Fruit fly (Drosophila melanogaster) whole organism, embryonic: Measurements from ENCODE around the gene Der-2.

Experiments used
- Aef1 ChIP-seq: fragments of 200-800 bp; sonication (Bioruptor generic); IDR thresholded peaks from 3 replicates; pipeline ENCODE4 v1.3.6; 2022; ENCODE audit warnings: missing biosample characterization, missing genetic modification characterization
- Atf-2 ChIP-seq: fragments of 200-800 bp; sonication (Bioruptor generic); optimal IDR thresholded peaks from 2 replicates; lab custom pipeline; 2016; ENCODE audit warnings: missing biosample characterization, missing genetic modification characterization
- CG10462 ChIP-seq: fragments of 200-800 bp; sonication (Bioruptor generic); optimal IDR thresholded peaks from 2 replicates; lab custom pipeline; 2016; ENCODE audit warnings: missing biosample characterization, missing genetic modification characterization
- CG10979 ChIP-seq: fragments of 200-800 bp; sonication (Bioruptor generic); optimal IDR thresholded peaks from 2 replicates; lab custom pipeline; 2018; ENCODE audit warnings: missing biosample characterization, mild to moderate bottlenecking, missing genetic modification characterization, moderate library complexity
- CG12299 ChIP-seq: fragments of 200-800 bp; sonication (Bioruptor generic); optimal IDR thresholded peaks from 2 replicates; lab custom pipeline; 2018; ENCODE audit warnings: missing biosample characterization, mild to moderate bottlenecking, missing genetic modification characterization
- CG12942 ChIP-seq: fragments of 200-800 bp; sonication (Bioruptor generic); optimal IDR thresholded peaks from 3 replicates; lab custom pipeline; 2016; ENCODE audit warnings: missing biosample characterization, missing genetic modification characterization
- CG13287 ChIP-seq: fragments of 200-800 bp; sonication (Bioruptor generic); IDR thresholded peaks from 2 replicates; pipeline ENCODE4 v1.3.6; 2022; ENCODE audit warnings: missing biosample characterization, missing genetic modification characterization; ENCODE audit not compliant: partially characterized antibody
- CG13775 ChIP-seq: fragments of 200-800 bp; sonication (Bioruptor generic); optimal IDR thresholded peaks from 3 replicates; lab custom pipeline; 2017; ENCODE audit warnings: missing biosample characterization, mild to moderate bottlenecking, missing genetic modification characterization
- CG14710 ChIP-seq: fragments of 200-800 bp; sonication (Bioruptor generic); optimal IDR thresholded peaks from 3 replicates; lab custom pipeline; 2019; ENCODE audit warnings: missing biosample characterization, mild to moderate bottlenecking, missing genetic modification characterization, moderate library complexity
- CG14860 ChIP-seq: fragments of 200-800 bp; sonication (Bioruptor generic); IDR thresholded peaks from 3 replicates; pipeline ENCODE4 v1.3.6; 2022; ENCODE audit warnings: missing biosample characterization, missing genetic modification characterization; ENCODE audit not compliant: partially characterized antibody
- CG16863 ChIP-seq: fragments of 200-800 bp; sonication (Bioruptor generic); optimal IDR thresholded peaks from 3 replicates; lab custom pipeline; 2016; ENCODE audit warnings: missing biosample characterization, missing genetic modification characterization
- CG17328 ChIP-seq: fragments of 200-800 bp; sonication (Bioruptor generic); IDR thresholded peaks from 2 replicates; pipeline ENCODE4 v1.3.6; 2022; ENCODE audit warnings: missing biosample characterization, missing genetic modification characterization
- CG32767 ChIP-seq: fragments of 200-800 bp; sonication (Bioruptor generic); IDR thresholded peaks from 2 replicates; pipeline ENCODE4 v1.3.6; 2022; ENCODE audit warnings: missing biosample characterization, missing genetic modification characterization
- CG3847 ChIP-seq: fragments of 200-800 bp; sonication (Bioruptor generic); IDR thresholded peaks from 2 replicates; pipeline ENCODE4 v1.3.6; 2022; ENCODE audit warnings: missing biosample characterization, missing genetic modification characterization
- CG4707 ChIP-seq: fragments of 200-800 bp; sonication (Bioruptor generic); optimal IDR thresholded peaks from 2 replicates; lab custom pipeline; 2018; ENCODE audit warnings: missing biosample characterization, mild to moderate bottlenecking, missing genetic modification characterization, moderate library complexity
- CG4730 ChIP-seq: fragments of 200-800 bp; sonication (Bioruptor generic); IDR thresholded peaks from 2 replicates; pipeline ENCODE4 v1.3.6; 2022; ENCODE audit warnings: missing biosample characterization, missing genetic modification characterization
- CG5953 ChIP-seq: fragments of 200-800 bp; sonication (Bioruptor generic); IDR thresholded peaks from 2 replicates; pipeline ENCODE4 v1.3.6; 2022; ENCODE audit warnings: missing biosample characterization, missing genetic modification characterization
- CG7372 ChIP-seq: fragments of 200-800 bp; sonication (Bioruptor generic); IDR thresholded peaks from 2 replicates; pipeline ENCODE4 v1.3.6; 2022; ENCODE audit warnings: missing biosample characterization, missing genetic modification characterization
- Dp ChIP-seq: fragments of 200-800 bp; sonication (Bioruptor generic); optimal IDR thresholded peaks from 2 replicates; lab custom pipeline; 2018; ENCODE audit warnings: missing biosample characterization, mild to moderate bottlenecking, missing genetic modification characterization, moderate library complexity
- Eip74EF ChIP-seq, 2 experiments: fragments of 200-800 bp in 1 of 2; fragments of >200 bp in 1 of 2; sonication (Bioruptor generic) in 1 of 2; optimal IDR thresholded peaks; 2 replicates each; lab custom pipeline; 2017 to 2019; ENCODE audit warnings: missing biosample characterization in 2 of 2, missing genetic modification characterization in 2 of 2, mild to moderate bottlenecking in 1 of 2, moderate library complexity in 1 of 2
- Elba2 ChIP-seq: fragments of 200-800 bp; sonication (Bioruptor generic); optimal IDR thresholded peaks from 3 replicates; lab custom pipeline; 2016; ENCODE audit warnings: missing biosample characterization, missing genetic modification characterization
- HLHmδ ChIP-seq: fragments of 200-800 bp; sonication (Bioruptor generic); optimal IDR thresholded peaks from 2 replicates; lab custom pipeline; 2018; ENCODE audit warnings: missing biosample characterization, mild to moderate bottlenecking, missing genetic modification characterization, moderate library complexity
- Hmr ChIP-seq: fragments of 200-800 bp; sonication (Bioruptor generic); optimal IDR thresholded peaks from 3 replicates; lab custom pipeline; 2017; ENCODE audit warnings: mild to moderate bottlenecking, missing biosample characterization, missing genetic modification reagents, missing genetic modification characterization
- Meics ChIP-seq: fragments of 200-800 bp; sonication (Bioruptor generic); optimal IDR thresholded peaks from 2 replicates; lab custom pipeline; 2017; ENCODE audit warnings: missing biosample characterization, mild to moderate bottlenecking, missing genetic modification characterization
- Mrtf ChIP-seq: fragments of 200-800 bp; sonication (Bioruptor generic); IDR thresholded peaks from 3 replicates; pipeline ENCODE4 v1.3.6; 2022; ENCODE audit warnings: missing biosample characterization, missing genetic modification characterization
- Pdp1 ChIP-seq, 2 experiments: fragments of 200-800 bp; sonication (Bioruptor generic); optimal IDR thresholded peaks; 3 replicates each; lab custom pipeline; 2016; ENCODE audit warnings: missing biosample characterization in 2 of 2, missing genetic modification characterization in 2 of 2, mild to moderate bottlenecking in 1 of 2, moderate library complexity in 1 of 2
- Rx ChIP-seq: fragments of 200-800 bp; sonication (Bioruptor generic); IDR thresholded peaks from 2 replicates; pipeline ENCODE4 v1.3.6; 2022; ENCODE audit warnings: missing biosample characterization, missing genetic modification characterization
- Scr ChIP-seq: fragments of 200-800 bp; sonication (Bioruptor generic); IDR thresholded peaks from 2 replicates; pipeline ENCODE4 v1.3.6; 2022; ENCODE audit warnings: missing biosample characterization, missing genetic modification characterization; ENCODE audit not compliant: partially characterized antibody
- Spps ChIP-seq: fragments of 200-800 bp; sonication (Bioruptor generic); optimal IDR thresholded peaks from 2 replicates; lab custom pipeline; 2018; ENCODE audit warnings: missing biosample characterization, mild to moderate bottlenecking, missing genetic modification characterization
- TFAM ChIP-seq: fragments of 200-800 bp; sonication (Bioruptor generic); optimal IDR thresholded peaks from 2 replicates; lab custom pipeline; 2017; ENCODE audit warnings: missing biosample characterization, missing genetic modification characterization, inconsistent platforms
- bab2 ChIP-seq: fragments of 200-800 bp; sonication (Bioruptor generic); optimal IDR thresholded peaks from 2 replicates; lab custom pipeline; 2016; ENCODE audit warnings: missing biosample characterization, missing genetic modification characterization
- crp ChIP-seq, 2 experiments: fragments of 200-800 bp; sonication (Bioruptor generic); optimal IDR thresholded peaks; 2 replicates in 1 of 2; 3 replicates in 1 of 2; lab custom pipeline; 2017; ENCODE audit warnings: missing biosample characterization in 2 of 2, missing genetic modification characterization in 2 of 2, mild to moderate bottlenecking in 1 of 2, moderate library complexity in 1 of 2
- dpn ChIP-seq, 2 experiments: fragments of 200-800 bp; sonication (Bioruptor generic); optimal IDR thresholded peaks; 3 replicates each; lab custom pipeline; 2016; ENCODE audit warnings: missing biosample characterization in 2 of 2, missing genetic modification characterization in 2 of 2
- dysf ChIP-seq: fragments of 200-800 bp; sonication (Bioruptor generic); IDR thresholded peaks from 3 replicates; pipeline ENCODE4 v1.3.6; 2022; ENCODE audit warnings: missing biosample characterization, missing genetic modification characterization
- ewg ChIP-seq: fragments of 200-800 bp; sonication (Bioruptor generic); optimal IDR thresholded peaks from 3 replicates; lab custom pipeline; 2017; ENCODE audit warnings: mild to moderate bottlenecking, missing biosample characterization, missing genetic modification reagents, missing genetic modification characterization
- gem ChIP-seq: fragments of 200-800 bp; sonication (Bioruptor generic); optimal IDR thresholded peaks from 2 replicates; lab custom pipeline; 2019; ENCODE audit warnings: missing biosample characterization, mild to moderate bottlenecking, missing genetic modification characterization, moderate library complexity
- hbn ChIP-seq: fragments of 200-800 bp; sonication (Bioruptor generic); IDR thresholded peaks from 2 replicates; pipeline ENCODE4 v1.3.6; 2022; ENCODE audit warnings: missing biosample characterization, missing genetic modification characterization; ENCODE audit not compliant: partially characterized antibody
- ken ChIP-seq: fragments of 200-800 bp; sonication (Bioruptor generic); IDR thresholded peaks from 3 replicates; pipeline ENCODE4 v1.3.6; 2022; ENCODE audit warnings: missing biosample characterization, missing genetic modification characterization
- mam ChIP-seq: fragments of 200-800 bp; sonication (Bioruptor generic); optimal IDR thresholded peaks from 3 replicates; lab custom pipeline; 2016; ENCODE audit warnings: missing biosample characterization, missing genetic modification characterization
- pnt ChIP-seq: fragments of 200-800 bp; sonication (Bioruptor generic); optimal IDR thresholded peaks from 3 replicates; lab custom pipeline; 2016; ENCODE audit warnings: missing biosample characterization, missing genetic modification characterization
- pum ChIP-seq: fragments of 200-800 bp; sonication (Bioruptor generic); optimal IDR thresholded peaks from 2 replicates; lab custom pipeline; 2016; ENCODE audit warnings: missing biosample characterization, missing genetic modification characterization
- row ChIP-seq: fragments of 200-800 bp; sonication (Bioruptor generic); IDR thresholded peaks from 3 replicates; pipeline ENCODE4 v1.3.6; 2022; ENCODE audit warnings: missing biosample characterization, missing genetic modification characterization
- seq ChIP-seq: fragments of 200-800 bp; sonication (Bioruptor generic); IDR thresholded peaks from 2 replicates; pipeline ENCODE4 v1.3.6; 2022; ENCODE audit warnings: missing biosample characterization, missing genetic modification characterization
- shn ChIP-seq: fragments of 200-800 bp; sonication (Bioruptor generic); optimal IDR thresholded peaks from 3 replicates; lab custom pipeline; 2016; ENCODE audit warnings: missing biosample characterization, missing genetic modification characterization
- sr ChIP-seq: fragments of 200-800 bp; sonication (Bioruptor generic); IDR thresholded peaks from 3 replicates; pipeline ENCODE4 v1.3.6; 2022; ENCODE audit warnings: missing biosample characterization, missing genetic modification characterization
- tna ChIP-seq: fragments of 200-800 bp; sonication (Bioruptor generic); IDR thresholded peaks from 2 replicates; pipeline ENCODE4 v1.3.6; 2022; ENCODE audit warnings: missing biosample characterization, missing genetic modification characterization; ENCODE audit not compliant: partially characterized antibody
- ttk ChIP-seq: fragments of 200-800 bp; sonication (Bioruptor generic); IDR thresholded peaks from 2 replicates; pipeline ENCODE4 v2.1.2; 2022; ENCODE audit warnings: missing biosample characterization, missing genetic modification characterization
- tup ChIP-seq: fragments of 200-800 bp; sonication (Bioruptor generic); optimal IDR thresholded peaks from 2 replicates; lab custom pipeline; 2016; ENCODE audit warnings: missing biosample characterization, mild to moderate bottlenecking, missing genetic modification characterization, moderate library complexity

Gene Der-2

DNA sequence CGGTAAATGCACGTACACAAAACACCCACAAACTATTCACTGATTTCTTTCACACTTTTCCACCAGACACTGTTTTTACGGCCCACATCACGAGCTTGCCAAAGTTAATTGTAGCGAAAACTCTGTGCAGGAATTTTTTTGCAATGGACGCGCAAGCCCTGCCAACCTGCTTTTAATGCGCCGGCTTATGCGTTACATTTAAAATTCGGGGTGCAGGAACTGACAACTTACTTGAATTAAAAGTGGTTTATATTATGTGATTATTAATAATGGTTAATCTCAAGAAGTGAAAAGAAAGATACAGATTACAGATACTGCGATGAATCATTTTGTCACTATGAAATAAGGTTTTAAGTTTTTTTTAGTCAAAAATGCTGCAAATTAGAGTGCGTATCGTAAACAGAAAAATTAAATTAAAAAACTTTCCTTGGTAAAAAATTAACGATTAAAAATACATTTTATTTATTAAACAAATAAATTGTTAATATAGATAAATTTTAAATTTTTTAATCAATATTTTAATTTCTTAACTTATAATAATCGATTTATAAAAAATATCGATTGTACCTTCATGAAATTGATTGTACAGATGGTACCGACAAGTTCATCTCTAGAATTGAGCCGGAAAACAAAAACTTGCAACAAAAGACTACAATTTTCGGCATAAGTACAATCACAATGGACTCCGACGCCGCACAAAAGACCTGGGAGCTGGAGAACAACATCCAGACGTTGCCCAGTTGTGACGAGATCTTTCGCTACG, 14.3 kb downstream of the Der-2 start, which contains the start of the genes CG42232 and CSN5 (continued):
- TF ChIP-seq crp (GFP tag; optimal IDR thresholded peaks at IDR 0.05; lab: Kevin White, UChicago) = peak in 1 of 2 experiments; percentile 20
- no peak for TF ChIP-seq CG7372 (GFP tag; lab: Robert Waterston, UW)
- peak; percentile 9 for TF ChIP-seq CG12299 (tag; lab: Kevin White, UChicago)
- peak; percentile 44; the same call in 1 of the 2 replicates for TF ChIP-seq CG17328 (GFP tag; lab: Robert Waterston, UW)
- TF ChIP-seq dysf (GFP tag; lab: Robert Waterston, UW) = 0 out of 3 replicates have a peak, but pooled peaks have one; percentile 19
- no peak for TF ChIP-seq Mrtf (GFP tag; lab: Robert Waterston, UW)
- peak; percentile 45; the same call in 1 of the 2 replicates for TF ChIP-seq ttk (GFP tag; lab: Robert Waterston, UW)
- TF ChIP-seq Rx (GFP tag; lab: Robert Waterston, UW) = peak; percentile 30; the same call in 1 of the 2 replicates
- peak; percentile 36; the same call in 1 of the 2 replicates for TF ChIP-seq hbn (GFP tag; lab: Robert Waterston, UW)
- peak; percentile 15 for TF ChIP-seq Meics
- TF ChIP-seq Spps (tag; lab: Kevin White, UChicago) = no peak
- TF ChIP-seq pnt (GFP tag; lab: Kevin White, UChicago) = peak; percentile 65
- peak; percentile 12 for TF ChIP-seq shn (GFP tag; lab: Kevin White, UChicago)
- TF ChIP-seq ewg (GFP tag; lab: Kevin White, UChicago) = peak; percentile 15
- peak; percentile 69 for TF ChIP-seq bab2 (GFP tag; lab: Kevin White, UChicago)
- no peak for TF ChIP-seq Eip74EF (GFP tag; optimal IDR thresholded peaks at IDR 0.05; lab: Kevin White, UChicago)
- peak; percentile 39 for TF ChIP-seq CG16863 (GFP tag; lab: Kevin White, UChicago)
- 0 out of 2 replicates have a peak, but pooled peaks have one; percentile 16 for TF ChIP-seq CG5953 (GFP tag; lab: Robert Waterston, UW)
- peak; percentile 22 for TF ChIP-seq Atf-2 (GFP tag; lab: Kevin White, UChicago)
- peak in 1 of 2 experiments; percentile 36 for TF ChIP-seq Pdp1 (GFP tag; optimal IDR thresholded peaks at IDR 0.05; lab: Kevin White, UChicago)
- peak; percentile 78 for TF ChIP-seq row
- TF ChIP-seq CG14860 (GFP tag; lab: Robert Waterston, UW) = peak; percentile 30; the same call in 1 of the 3 replicates
- TF ChIP-seq Hmr (GFP tag; lab: Kevin White, UChicago) = peak; percentile 51
- TF ChIP-seq CG4730 = 0 out of 2 replicates have a peak, but pooled peaks have one; percentile 21
- TF ChIP-seq tna (GFP tag; lab: Robert Waterston, UW) = no peak
- TF ChIP-seq CG32767 (GFP tag; lab: Robert Waterston, UW) = peak; percentile 36; the same call in 1 of the 2 replicates
- no peak for TF ChIP-seq ken
- no peak for TF ChIP-seq seq
- peak in 1 of 2 experiments; percentile 69 for TF ChIP-seq dpn (GFP tag; optimal IDR thresholded peaks at IDR 0.05; lab: Kevin White, UChicago)
- no peak for TF ChIP-seq sr
- TF ChIP-seq CG10462 (GFP tag; lab: Kevin White, UChicago) = peak; percentile 45
- TF ChIP-seq tup = peak; percentile 9
- no peak for TF ChIP-seq HLHmδ (GFP tag; lab: Kevin White, UChicago)
- TF ChIP-seq Dp = peak; percentile 46
- TF ChIP-seq gem = peak; percentile 81
- TF ChIP-seq CG14710 (tag; lab: Kevin White, UChicago) = peak; percentile 87
- TF ChIP-seq Elba2 (GFP tag; lab: Kevin White, UChicago) = no peak
- TF ChIP-seq CG13287 = peak; percentile 61
- TF ChIP-seq mam = peak; percentile 69
- peak; percentile 69 for TF ChIP-seq CG3847 (GFP tag; lab: Robert Waterston, UW)
- TF ChIP-seq Aef1 = peak; percentile 11; the same call in 1 of the 3 replicates
- peak; percentile 52 for TF ChIP-seq pum (GFP tag; lab: Kevin White, UChicago)
- TF ChIP-seq CG12942 = peak; percentile 21
- peak; percentile 64 for TF ChIP-seq Scr
- peak; percentile 68 for TF ChIP-seq CG10979 (tag; lab: Kevin White, UChicago)
- no peak for TF ChIP-seq CG4707 (GFP tag; lab: Kevin White, UChicago)
- peak; percentile 80 for TF ChIP-seq CG13775
- no peak for TF ChIP-seq TFAM (GFP tag; lab: Kevin White, UChicago)
